Fruit fly (Drosophila melanogaster) whole organism, embryonic: ENCODE data around the gene THADA.
A peak's percentile ranks its signal among the peaks of the same experiment; 100 is the strongest.

Experiments
- Awh ChIP-seq: fragments of 200-800 bp; sonication (Bioruptor generic); IDR thresholded peaks from 2 replicates; pipeline ENCODE4, ENCODE4 v1.3.6; 2022; ENCODE audit warnings: missing biosample characterization, missing genetic modification characterization
- Blimp-1 ChIP-seq: fragments of 200-800 bp; sonication (Bioruptor generic); optimal IDR thresholded peaks from 3 replicates; lab custom pipeline; 2018; ENCODE audit warnings: missing biosample characterization, missing genetic modification characterization, mild to moderate bottlenecking, moderate library complexity, missing genetic modification reagents
- CG10462 ChIP-seq: fragments of 200-800 bp; sonication (Bioruptor generic); optimal IDR thresholded peaks from 2 replicates; lab custom pipeline; 2016; ENCODE audit warnings: missing biosample characterization, missing genetic modification characterization
- CG10979 ChIP-seq: fragments of 200-800 bp; sonication (Bioruptor generic); optimal IDR thresholded peaks from 2 replicates; lab custom pipeline; 2018; ENCODE audit warnings: missing biosample characterization, mild to moderate bottlenecking, missing genetic modification characterization, moderate library complexity
- CG12071 ChIP-seq: fragments of 200-800 bp; sonication (Bioruptor generic); optimal IDR thresholded peaks from 3 replicates; lab custom pipeline; 2018; ENCODE audit warnings: missing biosample characterization, mild to moderate bottlenecking, missing genetic modification characterization
- CG12769 ChIP-seq: fragments of 200-800 bp; sonication (Bioruptor generic); optimal IDR thresholded peaks from 2 replicates; lab custom pipeline; 2019; ENCODE audit warnings: missing biosample characterization, mild to moderate bottlenecking, missing genetic modification characterization, moderate library complexity
- CG13894 ChIP-seq: fragments of 200-800 bp; sonication (Bioruptor generic); optimal IDR thresholded peaks from 3 replicates; lab custom pipeline; 2018; ENCODE audit warnings: missing biosample characterization, mild to moderate bottlenecking, missing genetic modification characterization, moderate library complexity
- CG14965 ChIP-seq: fragments of 200-800 bp; sonication (Bioruptor generic); optimal IDR thresholded peaks from 2 replicates; lab custom pipeline; 2016; ENCODE audit warnings: missing biosample characterization, missing genetic modification characterization, borderline replicate concordance
- CG15514 ChIP-seq: fragments of 200-800 bp; sonication (Bioruptor generic); optimal IDR thresholded peaks from 3 replicates; lab custom pipeline; 2017; ENCODE audit warnings: missing biosample characterization, missing genetic modification characterization, mild to moderate bottlenecking, moderate library complexity, missing genetic modification reagents
- CG2120 ChIP-seq: fragments of 200-800 bp; sonication (Bioruptor generic); optimal IDR thresholded peaks from 3 replicates; lab custom pipeline; 2016; ENCODE audit warnings: missing biosample characterization, missing genetic modification characterization
- CG2678 ChIP-seq: fragments of 200-800 bp; sonication (Bioruptor generic); optimal IDR thresholded peaks from 3 replicates; lab custom pipeline; 2019; ENCODE audit warnings: missing biosample characterization, mild to moderate bottlenecking, missing genetic modification characterization, moderate library complexity
- CG30403 ChIP-seq: fragments of 200-800 bp; sonication (Bioruptor generic); optimal IDR thresholded peaks from 3 replicates; lab custom pipeline; 2016; ENCODE audit warnings: missing biosample characterization, missing genetic modification characterization
- CG3281 ChIP-seq: fragments of 200-800 bp; sonication (Bioruptor generic); optimal IDR thresholded peaks from 3 replicates; lab custom pipeline; 2017; ENCODE audit warnings: missing biosample characterization, mild to moderate bottlenecking, missing genetic modification characterization
- CG3847 ChIP-seq: fragments of 200-800 bp; sonication (Bioruptor generic); IDR thresholded peaks from 2 replicates; pipeline ENCODE4 v1.3.6; 2022; ENCODE audit warnings: missing biosample characterization, missing genetic modification characterization
- CG4424 ChIP-seq: fragments of 200-800 bp; sonication (Bioruptor generic); optimal IDR thresholded peaks from 3 replicates; lab custom pipeline; 2016; ENCODE audit warnings: missing biosample characterization, missing genetic modification characterization
- CG4730 ChIP-seq: fragments of 200-800 bp; sonication (Bioruptor generic); IDR thresholded peaks from 2 replicates; pipeline ENCODE4 v1.3.6; 2022; ENCODE audit warnings: missing biosample characterization, missing genetic modification characterization
- CG4820 ChIP-seq: fragments of 200-800 bp; sonication (Bioruptor generic); optimal IDR thresholded peaks from 3 replicates; lab custom pipeline; 2016; ENCODE audit warnings: missing biosample characterization, missing genetic modification characterization
- CG6175 ChIP-seq: fragments of 200-800 bp; sonication (Bioruptor generic); IDR thresholded peaks from 3 replicates; pipeline ENCODE4 v1.3.6; 2022; ENCODE audit warnings: missing biosample characterization, missing genetic modification characterization
- CG6654 ChIP-seq: fragments of 200-800 bp; sonication (Bioruptor generic); optimal IDR thresholded peaks from 2 replicates; lab custom pipeline; 2017; ENCODE audit warnings: missing biosample characterization, mild to moderate bottlenecking, missing genetic modification characterization
- CG7556 ChIP-seq: fragments of 200-800 bp; sonication (Bioruptor generic); optimal IDR thresholded peaks from 2 replicates; lab custom pipeline; 2017; ENCODE audit warnings: missing biosample characterization, mild to moderate bottlenecking, missing genetic modification characterization
- CG8388 ChIP-seq: fragments of 200-800 bp; sonication (Bioruptor generic); optimal IDR thresholded peaks from 2 replicates; lab custom pipeline; 2019; ENCODE audit warnings: missing biosample characterization, mild to moderate bottlenecking, missing genetic modification characterization, moderate library complexity
- CG8478 ChIP-seq: fragments of >200 bp; optimal IDR thresholded peaks from 2 replicates; lab custom pipeline; 2018
- CG9876 ChIP-seq: fragments of 200-800 bp; sonication (Bioruptor generic); optimal IDR thresholded peaks from 2 replicates; lab custom pipeline; 2016; ENCODE audit warnings: missing biosample characterization, missing genetic modification characterization
- D ChIP-seq, 2 experiments: fragments of 200-800 bp in 1 of 2; fragments of >200 bp in 1 of 2; sonication (Bioruptor generic) in 1 of 2; optimal IDR thresholded peaks; 2 replicates in 1 of 2; 3 replicates in 1 of 2; lab custom pipeline; 2017; ENCODE audit warnings: mild to moderate bottlenecking in 1 of 2, missing biosample characterization in 1 of 2, missing genetic modification characterization in 1 of 2, missing genetic modification reagents in 1 of 2
- D19A ChIP-seq: fragments of 200-800 bp; optimal IDR thresholded peaks from 3 replicates; lab custom pipeline; 2019; ENCODE audit warnings: missing biosample characterization, mild to moderate bottlenecking, missing genetic modification characterization, moderate library complexity
- D19B ChIP-seq: fragments of 200-800 bp; sonication (Bioruptor generic); optimal IDR thresholded peaks from 2 replicates; lab custom pipeline; 2017; ENCODE audit warnings: missing biosample characterization, mild to moderate bottlenecking, missing genetic modification characterization
- Eip74EF ChIP-seq, 2 experiments: fragments of 200-800 bp in 1 of 2; fragments of >200 bp in 1 of 2; sonication (Bioruptor generic) in 1 of 2; optimal IDR thresholded peaks; 2 replicates each; lab custom pipeline; 2017 to 2019; ENCODE audit warnings: missing biosample characterization in 2 of 2, missing genetic modification characterization in 2 of 2, mild to moderate bottlenecking in 1 of 2, moderate library complexity in 1 of 2
- HmgZ ChIP-seq: fragments of 200-800 bp; sonication (Bioruptor generic); optimal IDR thresholded peaks from 2 replicates; lab custom pipeline; 2018; ENCODE audit warnings: missing biosample characterization, mild to moderate bottlenecking, missing genetic modification characterization
- Med ChIP-seq: fragments of 200-800 bp; sonication (Bioruptor generic); peaks from one replicate; lab custom pipeline; 2016; ENCODE audit warnings: missing biosample characterization, missing genetic modification characterization, mild to moderate bottlenecking, inconsistent platforms, moderate library complexity
- NK7.1 ChIP-seq: fragments of 200-800 bp; sonication (Bioruptor generic); optimal IDR thresholded peaks from 3 replicates; lab custom pipeline; 2016; ENCODE audit warnings: missing biosample characterization, missing genetic modification characterization
- Nf-YB ChIP-seq: fragments of 200-800 bp; sonication (Bioruptor generic); optimal IDR thresholded peaks from 3 replicates; lab custom pipeline; 2019; ENCODE audit warnings: missing biosample characterization, mild to moderate bottlenecking, missing genetic modification characterization, moderate library complexity
- Oli ChIP-seq: fragments of 200-800 bp; sonication (Bioruptor generic); optimal IDR thresholded peaks from 2 replicates; lab custom pipeline; 2018; ENCODE audit warnings: missing biosample characterization, mild to moderate bottlenecking, missing genetic modification characterization, moderate library complexity
- Sox100B ChIP-seq: fragments of 200-800 bp; sonication (Bioruptor generic); optimal IDR thresholded peaks from 3 replicates; lab custom pipeline; 2018; ENCODE audit warnings: missing biosample characterization, mild to moderate bottlenecking, missing genetic modification characterization
- Sox102F ChIP-seq: fragments of 200-800 bp; sonication (Bioruptor generic); optimal IDR thresholded peaks from 2 replicates; lab custom pipeline; 2018; ENCODE audit warnings: missing biosample characterization, mild to moderate bottlenecking, missing genetic modification characterization, moderate library complexity
- Usf ChIP-seq: fragments of 200-800 bp; sonication (Bioruptor generic); optimal IDR thresholded peaks from 2 replicates; lab custom pipeline; 2017; ENCODE audit warnings: missing genotype, missing biosample characterization, missing genetic modification characterization
- Xrp1 ChIP-seq: fragments of 200-800 bp; sonication (Bioruptor generic); IDR thresholded peaks from 2 replicates; pipeline ENCODE4 v1.3.6; 2022; ENCODE audit warnings: missing biosample characterization, missing genetic modification characterization
- cato ChIP-seq: fragments of 200-800 bp; sonication (Bioruptor generic); optimal IDR thresholded peaks from 2 replicates; lab custom pipeline; 2016; ENCODE audit warnings: missing biosample characterization, missing genetic modification characterization, borderline replicate concordance
- chinmo ChIP-seq: fragments of 200-800 bp; sonication (Bioruptor generic); IDR thresholded peaks from 4 replicates; pipeline ENCODE4 v1.3.6; 2022; ENCODE audit warnings: missing biosample characterization, missing genetic modification characterization; ENCODE audit not compliant: partially characterized antibody
- dysf ChIP-seq: fragments of 200-800 bp; sonication (Bioruptor generic); IDR thresholded peaks from 3 replicates; pipeline ENCODE4 v1.3.6; 2022; ENCODE audit warnings: missing biosample characterization, missing genetic modification characterization
- eyg ChIP-seq: fragments of 200-800 bp; sonication (Bioruptor generic); optimal IDR thresholded peaks from 3 replicates; lab custom pipeline; 2016; ENCODE audit warnings: missing biosample characterization, missing genetic modification characterization
- gem ChIP-seq: fragments of 200-800 bp; sonication (Bioruptor generic); optimal IDR thresholded peaks from 2 replicates; lab custom pipeline; 2019; ENCODE audit warnings: missing biosample characterization, mild to moderate bottlenecking, missing genetic modification characterization, moderate library complexity
- hkb ChIP-seq, 2 experiments: fragments of 200-800 bp in 1 of 2; fragments of >200 bp in 1 of 2; sonication (Bioruptor generic) in 1 of 2; IDR thresholded peaks in 1 of 2; optimal IDR thresholded peaks in 1 of 2; 2 replicates each; pipeline versions ENCODE4 v1.3.6 to Lab custom; 2017 to 2022; ENCODE audit warnings: missing biosample characterization in 1 of 2, missing genetic modification characterization in 1 of 2
- ken ChIP-seq: fragments of 200-800 bp; sonication (Bioruptor generic); IDR thresholded peaks from 3 replicates; pipeline ENCODE4 v1.3.6; 2022; ENCODE audit warnings: missing biosample characterization, missing genetic modification characterization
- lbe ChIP-seq: fragments of 200-800 bp; sonication (Bioruptor generic); optimal IDR thresholded peaks from 2 replicates; lab custom pipeline; 2016; ENCODE audit warnings: missing biosample characterization, mild to moderate bottlenecking, missing genetic modification characterization
- mam ChIP-seq: fragments of 200-800 bp; sonication (Bioruptor generic); optimal IDR thresholded peaks from 3 replicates; lab custom pipeline; 2016; ENCODE audit warnings: missing biosample characterization, missing genetic modification characterization
- repo ChIP-seq: fragments of 200-800 bp; sonication (Bioruptor generic); optimal IDR thresholded peaks from 2 replicates; lab custom pipeline; 2016; ENCODE audit warnings: missing biosample characterization, missing genetic modification characterization
- slou ChIP-seq: fragments of 200-800 bp; sonication (Bioruptor generic); optimal IDR thresholded peaks from 3 replicates; lab custom pipeline; 2016; ENCODE audit warnings: missing biosample characterization, missing genetic modification characterization
- tio ChIP-seq: fragments of 200-800 bp; sonication (Bioruptor generic); optimal IDR thresholded peaks from 2 replicates; lab custom pipeline; 2017; ENCODE audit warnings: missing biosample characterization, missing genetic modification characterization, inconsistent platforms
- tna ChIP-seq: fragments of 200-800 bp; sonication (Bioruptor generic); IDR thresholded peaks from 2 replicates; pipeline ENCODE4 v1.3.6; 2022; ENCODE audit warnings: missing biosample characterization, missing genetic modification characterization; ENCODE audit not compliant: partially characterized antibody
- vvl ChIP-seq: fragments of 200-800 bp; sonication (Bioruptor generic); IDR thresholded peaks from 2 replicates; pipeline ENCODE4 v1.3.6; 2022; ENCODE audit warnings: missing biosample characterization, missing genetic modification characterization

THADA gene

dm6 chrX:19875059-19875458 is 9.7 kb upstream of the THADA start (continued):
- TF ChIP-seq Eip74EF (GFP tag; optimal IDR thresholded peaks at IDR 0.05; lab: Kevin White, UChicago), result peak in 1 of 2 experiments; percentile 5
- no peak for TF ChIP-seq hkb (optimal IDR thresholded peaks at IDR 0.05; lab: Kevin White, UChicago)
- peak; percentile 26; the same call in 1 of the 2 replicates for TF ChIP-seq hkb (GFP tag; IDR thresholded peaks at IDR 0.05; lab: Robert Waterston, UW)
- no peak for TF ChIP-seq NK7.1 (GFP tag; lab: Kevin White, UChicago)
- TF ChIP-seq D (optimal IDR thresholded peaks at IDR 0.05; lab: Kevin White, UChicago), result no peak
- peak; percentile 28 for TF ChIP-seq D (GFP tag; optimal IDR thresholded peaks at IDR 0.05; lab: Kevin White, UChicago)
- peak; percentile 22 for TF ChIP-seq CG8388 (GFP tag; lab: Kevin White, UChicago)
- no peak for TF ChIP-seq slou (GFP tag; lab: Kevin White, UChicago)
- TF ChIP-seq Sox100B (GFP tag; lab: Kevin White, UChicago), result peak; percentile 55
- peak; percentile 37; the same call in 1 of the 2 replicates for TF ChIP-seq Xrp1 (GFP tag; lab: Robert Waterston, UW)
- TF ChIP-seq CG14965 (GFP tag; lab: Kevin White, UChicago), result no peak
- TF ChIP-seq CG30403 (GFP tag; lab: Kevin White, UChicago), result peak; percentile 21
- TF ChIP-seq CG10462 (GFP tag; lab: Kevin White, UChicago), result peak; percentile 5
- peak; percentile 44 for TF ChIP-seq D19A (tag; lab: Kevin White, UChicago)
- no peak for TF ChIP-seq ken
- TF ChIP-seq repo (GFP tag; lab: Kevin White, UChicago), result no peak
- peak; percentile 60 for TF ChIP-seq gem (tag; lab: Kevin White, UChicago)
- TF ChIP-seq tio (GFP tag; lab: Kevin White, UChicago), result peak; percentile 20
- TF ChIP-seq CG2678 (tag; lab: Kevin White, UChicago), result peak; percentile 53
- peak; percentile 18; the same call in 1 of the 3 replicates for TF ChIP-seq dysf (GFP tag; lab: Robert Waterston, UW)
- TF ChIP-seq CG7556, result peak; percentile 44
- TF ChIP-seq CG3281 (GFP tag; lab: Kevin White, UChicago), result peak; percentile 12
- TF ChIP-seq CG4820, result peak; percentile 7
- no peak for TF ChIP-seq mam (GFP tag; lab: Kevin White, UChicago)
- peak; percentile 12 for TF ChIP-seq CG12071 (GFP tag; lab: Kevin White, UChicago)
- peak; percentile 38 for TF ChIP-seq CG4424
- no peak for TF ChIP-seq CG13894 (tag; lab: Kevin White, UChicago)
- no peak for TF ChIP-seq Awh (GFP tag; lab: Robert Waterston, UW)
- peak; percentile 50 for TF ChIP-seq CG10979 (tag; lab: Kevin White, UChicago)
- TF ChIP-seq cato (GFP tag; lab: Kevin White, UChicago), result no peak
- TF ChIP-seq Nf-YB (GFP tag; lab: Kevin White, UChicago), result peak; percentile 27
- peak; percentile 48 for TF ChIP-seq Oli (tag; lab: Kevin White, UChicago)
- TF ChIP-seq CG9876, result no peak
- no peak for TF ChIP-seq CG15514 (GFP tag; lab: Kevin White, UChicago)
- TF ChIP-seq lbe, result peak; percentile 0
- TF ChIP-seq vvl (GFP tag; lab: Robert Waterston, UW), result 0 out of 2 replicates have a peak, but pooled peaks have one; percentile 18

dm6 chrX:19867007-19867406 is 1.7 kb upstream of the THADA start:
- 0 out of 3 replicates have a peak, but pooled peaks have one; percentile 8 for TF ChIP-seq CG6175 (GFP tag; lab: Robert Waterston, UW)
- no peak for TF ChIP-seq CG3847 (GFP tag; lab: Robert Waterston, UW)
- peak; percentile 10 for TF ChIP-seq CG12769
- peak; percentile 69 for TF ChIP-seq CG8478 (lab: Kevin White, UChicago)
- peak; percentile 35 for TF ChIP-seq Blimp-1
- TF ChIP-seq CG6654 (GFP tag; lab: Kevin White, UChicago), result no peak
- TF ChIP-seq repo (GFP tag; lab: Kevin White, UChicago), result no peak
- no peak for TF ChIP-seq D19B (GFP tag; lab: Kevin White, UChicago)
- TF ChIP-seq Usf (GFP tag; lab: Kevin White, UChicago), result no peak
- no peak for TF ChIP-seq CG2120 (GFP tag; lab: Kevin White, UChicago)
- TF ChIP-seq chinmo (GFP tag; lab: Robert Waterston, UW), result no peak
- no peak for TF ChIP-seq CG4730 (GFP tag; lab: Robert Waterston, UW)
- no peak for TF ChIP-seq eyg (GFP tag; lab: Kevin White, UChicago)
- no peak for TF ChIP-seq tna
- TF ChIP-seq Med, result peak; percentile 78
- no peak for TF ChIP-seq HmgZ (tag; lab: Kevin White, UChicago)
- TF ChIP-seq Sox102F (GFP tag; lab: Kevin White, UChicago), result peak; percentile 11
